Worm (Caenorhabditis elegans) whole organism, L1 larva: ENCODE results near the gene xbp-1.

Source experiments
- C04F5.9 ChIP-seq: sonication (generic microtip); optimal IDR thresholded peaks from 2 replicates; lab custom pipeline; 2016; ENCODE audit warnings: missing genetic modification characterization, missing compliant biosample characterization
- aha-1 ChIP-seq: fragments of 150-350 bp; optimal IDR thresholded peaks from 2 replicates; lab custom pipeline; 2014; ENCODE audit warnings: missing biosample characterization, missing genetic modification characterization
- aly-2 ChIP-seq: fragments of 150-350 bp; optimal IDR thresholded peaks from 2 replicates; lab custom pipeline; 2014; ENCODE audit warnings: missing biosample characterization, missing genetic modification characterization
- ama-1 ChIP-seq: fragments of 150-350 bp; optimal IDR thresholded peaks from 2 replicates; lab custom pipeline; 2014
- ceh-90 ChIP-seq: sonication (generic microtip); optimal IDR thresholded peaks from 2 replicates; lab custom pipeline; 2016; ENCODE audit warnings: missing genetic modification characterization, missing compliant biosample characterization
- dpl-1 ChIP-seq, 3 experiments: fragments of 150-350 bp in 2 of 3; sonication (generic microtip) in 1 of 3; optimal IDR thresholded peaks; 2 replicates each; lab custom pipeline; 2014 to 2017; ENCODE audit warnings: missing biosample characterization in 3 of 3, missing genetic modification characterization in 3 of 3, missing genetic modification reagents in 3 of 3
- dsc-1 ChIP-seq: sonication (generic microtip); optimal IDR thresholded peaks from 2 replicates; lab custom pipeline; 2016; ENCODE audit warnings: mild to moderate bottlenecking, missing genetic modification characterization, missing compliant biosample characterization
- efl-1 ChIP-seq, 4 experiments: fragments of 150-350 bp; optimal IDR thresholded peaks in 3 of 4; peaks in 1 of 4; 1 replicate in 1 of 4; 2 replicates in 3 of 4; lab custom pipeline; 2014; ENCODE audit warnings: missing biosample characterization in 2 of 4, missing genetic modification characterization in 2 of 4, missing genetic modification reagents in 2 of 4
- egl-13 ChIP-seq: sonication (generic microtip); optimal IDR thresholded peaks from 2 replicates; lab custom pipeline; 2016; ENCODE audit warnings: missing genotype, missing genetic modification reagents, missing genetic modification characterization, missing compliant biosample characterization
- egl-27 ChIP-seq, 2 experiments: fragments of 150-350 bp in 1 of 2; sonication (generic microtip); optimal IDR thresholded peaks; 3 replicates each; lab custom pipeline; 2017 to 2018; ENCODE audit warnings: missing biosample characterization in 2 of 2, missing genetic modification characterization in 2 of 2, missing genetic modification reagents in 2 of 2
- elt-2 ChIP-seq: sonication (generic microtip); optimal IDR thresholded peaks from 2 replicates; lab custom pipeline; 2016; ENCODE audit warnings: missing genetic modification characterization, mild to moderate bottlenecking, inconsistent platforms, missing compliant biosample characterization, missing genetic modification reagents
- elt-3 ChIP-seq, 6 experiments: fragments of 150-350 bp in 1 of 6; sonication (generic microtip); optimal IDR thresholded peaks; 2 replicates each; lab custom pipeline; 2017 to 2018; ENCODE audit warnings: missing biosample characterization in 6 of 6, missing genetic modification characterization in 6 of 6, inconsistent platforms in 1 of 6
- fos-1 ChIP-seq: fragments of 150-350 bp; optimal IDR thresholded peaks from 2 replicates; lab custom pipeline; 2014; ENCODE audit warnings: missing biosample characterization, missing genetic modification characterization
- hlh-4 ChIP-seq: sonication (generic microtip); optimal IDR thresholded peaks from 2 replicates; lab custom pipeline; 2016; ENCODE audit warnings: mild to moderate bottlenecking, missing genetic modification characterization, missing compliant biosample characterization
- hpl-2 ChIP-seq: fragments of 150-350 bp; optimal IDR thresholded peaks from 2 replicates; lab custom pipeline; 2014; ENCODE audit warnings: missing biosample characterization, missing genetic modification reagents, missing genetic modification characterization
- lin-13 ChIP-seq: fragments of 150-350 bp; optimal IDR thresholded peaks from 2 replicates; lab custom pipeline; 2014; ENCODE audit warnings: missing biosample characterization, missing genetic modification reagents, missing genetic modification characterization
- lin-14 ChIP-seq: fragments of 200-800 bp; sonication (Bioruptor generic); optimal IDR thresholded peaks from 2 replicates; lab custom pipeline; 2018; ENCODE audit warnings: mild to moderate bottlenecking, missing genetic modification characterization, moderate library complexity, missing compliant biosample characterization
- lin-15B ChIP-seq: fragments of 150-350 bp; sonication (generic microtip); optimal IDR thresholded peaks from 3 replicates; lab custom pipeline; 2014; ENCODE audit warnings: missing biosample characterization, missing genetic modification characterization
- lin-35 ChIP-seq, 2 experiments: fragments of 150-350 bp; optimal IDR thresholded peaks; 2 replicates each; lab custom pipeline; 2014; ENCODE audit warnings: missing biosample characterization in 2 of 2, missing genetic modification characterization in 2 of 2, missing genetic modification reagents in 2 of 2
- lir-3 ChIP-seq: sonication (generic microtip); optimal IDR thresholded peaks from 2 replicates; lab custom pipeline; 2016; ENCODE audit warnings: mild to moderate bottlenecking, missing genetic modification characterization, moderate library complexity, missing compliant biosample characterization; ENCODE audit not compliant: poor library complexity
- lsy-2 ChIP-seq, 2 experiments: fragments of 150-350 bp; optimal IDR thresholded peaks; 2 replicates each; lab custom pipeline; 2014; ENCODE audit warnings: missing biosample characterization in 2 of 2, missing genetic modification characterization in 2 of 2
- mep-1 ChIP-seq: fragments of 150-350 bp; optimal IDR thresholded peaks from 2 replicates; lab custom pipeline; 2014; ENCODE audit warnings: missing biosample characterization, missing genetic modification characterization
- nhr-11 ChIP-seq: fragments of 150-350 bp; optimal IDR thresholded peaks from 2 replicates; lab custom pipeline; 2014; ENCODE audit warnings: missing biosample characterization, missing genetic modification characterization
- nhr-20 ChIP-seq: sonication (generic microtip); optimal IDR thresholded peaks from 2 replicates; lab custom pipeline; 2016; ENCODE audit warnings: mild to moderate bottlenecking, missing genetic modification characterization, missing compliant biosample characterization
- nhr-47 ChIP-seq: sonication (generic microtip); optimal IDR thresholded peaks from 2 replicates; lab custom pipeline; 2016; ENCODE audit warnings: mild to moderate bottlenecking, missing genetic modification characterization, moderate library complexity, missing compliant biosample characterization
- nhr-71 ChIP-seq: sonication (generic microtip); optimal IDR thresholded peaks from 2 replicates; lab custom pipeline; 2016; ENCODE audit warnings: mild to moderate bottlenecking, missing genetic modification characterization, moderate library complexity, missing compliant biosample characterization
- nhr-76 ChIP-seq: sonication (generic microtip); optimal IDR thresholded peaks from 2 replicates; lab custom pipeline; 2017; ENCODE audit warnings: missing biosample characterization, missing genetic modification characterization
- nhr-77 ChIP-seq: fragments of 150-350 bp; optimal IDR thresholded peaks from 2 replicates; lab custom pipeline; 2014; ENCODE audit warnings: missing biosample characterization, missing genetic modification characterization
- nhr-84 ChIP-seq: sonication (generic microtip); optimal IDR thresholded peaks from 2 replicates; lab custom pipeline; 2017; ENCODE audit warnings: missing biosample characterization, missing genetic modification characterization
- nhr-85 ChIP-seq: sonication (generic microtip); peaks from one replicate; lab custom pipeline; 2016; ENCODE audit warnings: missing genetic modification characterization, inconsistent platforms, missing compliant biosample characterization
- pqm-1 ChIP-seq: sonication (generic microtip); optimal IDR thresholded peaks from 3 replicates; lab custom pipeline; 2017; ENCODE audit warnings: missing biosample characterization, missing genetic modification characterization
- skn-1 ChIP-seq: fragments of 150-350 bp; optimal IDR thresholded peaks from 2 replicates; lab custom pipeline; 2014; ENCODE audit warnings: missing biosample characterization, missing genetic modification characterization
- snu-23 ChIP-seq: sonication (generic microtip); optimal IDR thresholded peaks from 2 replicates; lab custom pipeline; 2016; ENCODE audit warnings: missing genetic modification characterization, missing compliant biosample characterization
- sup-37 ChIP-seq: fragments of 200-800 bp; sonication (Bioruptor generic); optimal IDR thresholded peaks from 2 replicates; lab custom pipeline; 2018; ENCODE audit warnings: mild to moderate bottlenecking, missing genetic modification characterization, missing compliant biosample characterization
- unc-30 ChIP-seq: sonication (generic microtip); optimal IDR thresholded peaks from 2 replicates; lab custom pipeline; 2017; ENCODE audit warnings: missing biosample characterization, missing genetic modification characterization
- unc-98 ChIP-seq: fragments of 200-800 bp; sonication (Bioruptor generic); IDR thresholded peaks from 2 replicates; pipeline ENCODE4 v1.3.6; 2022; ENCODE audit warnings: missing genetic modification characterization, missing compliant biosample characterization
- zip-4 ChIP-seq: fragments of 200-800 bp; sonication (Bioruptor generic); optimal IDR thresholded peaks from 2 replicates; lab custom pipeline; 2018; ENCODE audit warnings: mild to moderate bottlenecking, missing genetic modification characterization, moderate library complexity, missing compliant biosample characterization

The xbp-1 gene

DNA sequence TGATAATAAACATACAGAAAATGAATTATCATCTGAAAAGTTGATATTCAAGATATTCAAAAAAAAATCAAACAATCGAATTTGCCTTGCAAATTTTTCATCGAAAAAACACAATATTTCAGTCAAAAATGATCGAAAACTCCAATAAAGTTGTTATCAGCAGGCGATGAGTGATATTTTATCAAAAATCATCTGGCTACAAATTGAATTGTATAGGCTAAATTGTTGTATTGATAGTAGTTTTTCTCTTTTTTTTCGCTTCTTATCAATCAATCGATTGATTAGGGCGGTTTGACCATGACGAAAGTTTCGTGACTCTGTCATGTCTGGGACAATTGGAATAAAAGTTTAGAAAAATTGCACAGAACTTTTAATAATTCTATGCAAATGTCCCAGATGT lies 46.5 kb downstream of the xbp-1 start:
- TF ChIP-seq fos-1 (tag; lab: Kevin White, UChicago) (no peak), nhr-76 (tag; lab: Kevin White, UChicago) (no peak), egl-13 (tag; lab: Kevin White, UChicago) (no peak), mep-1 (tag; lab: Kevin White, UChicago) (no peak), unc-30 (tag; lab: Kevin White, UChicago) (no peak), elt-2 (tag; lab: Kevin White, UChicago) (peak; percentile 87), nhr-11 (tag; lab: Kevin White, UChicago) (no peak), sup-37 (GFP tag; lab: Kevin White, UChicago) (no peak), lin-14 (GFP tag; lab: Kevin White, UChicago) (no peak), nhr-77 (tag; lab: Kevin White, UChicago) (no peak), lir-3 (no peak), hpl-2 (GFP tag; lab: Kevin White, UChicago) (no peak), nhr-71 (tag; lab: Kevin White, UChicago) (no peak), lin-35 (GFP tag; optimal IDR thresholded peaks at IDR 0.05; lab: Kevin White, UChicago) (peak in 1 of 2 experiments; percentile 13), lin-13 (GFP tag; lab: Kevin White, UChicago) (no peak), nhr-47 (no peak), aha-1 (no peak), lin-15B (tag; lab: Kevin White, UChicago) (no peak), nhr-20 (tag; lab: Kevin White, UChicago) (peak; percentile 76), snu-23 (GFP tag; lab: Kevin White, UChicago) (no peak), C04F5.9 (no peak), unc-98 (GFP tag; lab: Robert Waterston, UW) (no peak), dsc-1 (tag; lab: Kevin White, UChicago) (no peak), hlh-4 (tag; lab: Kevin White, UChicago) (no peak), lsy-2 (tag; optimal IDR thresholded peaks at IDR 0.05; lab: Kevin White, UChicago) (peak in 1 of 2 experiments; percentile 3), elt-3 (tag; optimal IDR thresholded peaks at IDR 0.05; lab: Kevin White, UChicago) (peak in 3 of 6 experiments; percentile 10 to 51 (median 27)), egl-27 (tag; optimal IDR thresholded peaks at IDR 0.05; lab: Kevin White, UChicago) (no peak), efl-1 (optimal IDR thresholded peaks at IDR 0.05; lab: Kevin White, UChicago) (no peak), efl-1 (GFP tag; optimal IDR thresholded peaks at IDR 0.05 in 1 of 2; lab: Kevin White, UChicago) (peak in 1 of 2 experiments; percentile 90), ama-1 (lab: Kevin White, UChicago) (no peak), ceh-90 (tag; lab: Kevin White, UChicago) (no peak), pqm-1 (tag; lab: Kevin White, UChicago) (no peak), dpl-1 (GFP tag; optimal IDR thresholded peaks at IDR 0.05; lab: Kevin White, UChicago) (no peak), aly-2 (no peak)

DNA sequence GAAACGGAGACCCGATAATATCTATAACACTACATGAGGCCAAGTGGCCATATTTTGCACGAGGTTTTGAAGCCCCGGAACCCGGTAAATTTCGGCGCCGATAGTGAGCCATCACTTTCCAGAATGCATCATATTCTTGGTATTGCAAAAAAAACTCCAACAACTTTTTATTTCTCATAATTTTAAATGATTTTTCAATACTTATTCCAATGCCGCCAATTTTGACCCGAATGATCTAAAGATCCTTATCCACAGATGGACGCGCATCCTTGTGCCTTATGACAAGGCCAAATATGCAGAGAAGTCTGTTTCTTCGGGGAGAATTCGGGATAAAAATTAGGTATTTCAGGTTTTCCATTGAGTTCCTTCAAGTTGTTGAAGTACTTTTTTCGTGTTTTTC lies 47.6 kb downstream of the xbp-1 start:
- TF ChIP-seq nhr-85 (tag; lab: Kevin White, UChicago) (peak; percentile 86), nhr-20 (tag; lab: Kevin White, UChicago) (peak; percentile 49), nhr-84 (tag; lab: Kevin White, UChicago) (no peak)
- TF ChIP-seq, all 84 proteins: peak for 2

ce11 chrIII:4242225-4242862 lies 48.7 kb downstream of the xbp-1 start, which contains the start of gene F43C1.7:
Gene F43C1.7, minus strand, starts transcription at chrIII:4242575.
- TF ChIP-seq skn-1 (tag; lab: Kevin White, UChicago) (peak; percentile 66), egl-13 (tag; lab: Kevin White, UChicago) (no peak), zip-4 (GFP tag; lab: Kevin White, UChicago) (peak; percentile 30)
